Fruit fly (Drosophila melanogaster): ENCODE data around the gene CG11444.

DNA sequence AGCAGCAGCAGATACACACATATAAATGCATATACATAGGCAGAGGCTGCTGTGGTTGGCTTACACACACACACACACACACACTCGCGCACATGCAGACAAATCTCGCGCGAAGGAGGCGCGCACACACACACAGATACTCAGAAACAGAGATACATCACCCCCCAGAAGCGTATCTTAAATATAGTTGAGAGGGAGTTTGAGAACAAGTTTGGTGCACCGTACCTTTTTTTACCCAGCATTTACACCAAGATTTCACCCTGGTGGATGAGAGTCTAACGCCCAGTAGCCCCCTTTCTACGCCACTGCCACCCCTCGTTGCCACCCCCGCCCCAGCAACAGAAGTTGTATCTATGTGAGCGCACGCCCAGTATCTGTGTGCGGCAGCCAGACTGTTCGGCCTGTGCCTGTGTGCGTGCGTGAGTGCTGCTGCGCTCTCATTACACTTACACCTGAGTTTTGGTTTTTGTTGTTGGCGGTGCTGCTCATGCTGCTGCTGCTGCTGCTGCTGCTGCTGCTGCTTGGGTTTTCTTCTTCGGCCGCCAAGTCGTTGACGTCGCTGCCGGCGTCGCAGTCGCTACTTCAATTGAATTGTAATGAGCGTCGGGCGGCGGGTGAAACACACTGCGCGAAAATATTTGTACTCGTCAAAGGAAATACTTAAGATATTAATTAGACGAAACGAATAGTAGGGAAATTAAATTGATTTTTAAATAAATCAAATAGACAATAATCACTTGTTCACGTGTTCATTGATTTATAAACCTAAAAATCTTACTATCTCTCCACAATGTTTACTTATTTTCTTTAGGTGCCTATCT, 36.0 kb upstream of the CG11444 start:
- TF ChIP-seq h (optimal IDR thresholded peaks at IDR 0.05) (no peak), Myc (optimal IDR thresholded peaks at IDR 0.05) (no peak), psq (optimal IDR thresholded peaks at IDR 0.05) (no peak), Sin3A (optimal IDR thresholded peaks at IDR 0.05) (no peak), insv (optimal IDR thresholded peaks at IDR 0.05) (no peak), ttk (optimal IDR thresholded peaks at IDR 0.05) (no peak)
